Worm (Caenorhabditis elegans) whole organism, mixed stage, embryonic: Measurements from ENCODE around the gene aptf-4.

Experiments used
- M03D4.4 ChIP-seq: sonication (generic microtip); optimal IDR thresholded peaks from 2 replicates; lab custom pipeline; 2017; ENCODE audit warnings: mild to moderate bottlenecking, missing genetic modification characterization, missing compliant biosample characterization
- bed-3 ChIP-seq: fragments of 200-800 bp; sonication (Bioruptor generic); optimal IDR thresholded peaks from 3 replicates; lab custom pipeline; 2018; ENCODE audit warnings: mild to moderate bottlenecking, missing genetic modification characterization, moderate library complexity, missing compliant biosample characterization
- blmp-1 ChIP-seq: fragments of 150-350 bp; optimal IDR thresholded peaks from 2 replicates; lab custom pipeline; 2014; ENCODE audit warnings: missing biosample characterization, missing genetic modification characterization
- ceh-39 ChIP-seq: fragments of 150-350 bp; optimal IDR thresholded peaks from 2 replicates; lab custom pipeline; 2014; ENCODE audit warnings: missing biosample characterization, missing genetic modification characterization
- ceh-43 ChIP-seq: fragments of 200-800 bp; sonication (Bioruptor generic); optimal IDR thresholded peaks from 2 replicates; lab custom pipeline; 2018; ENCODE audit warnings: mild to moderate bottlenecking, missing genetic modification characterization, moderate library complexity, missing compliant biosample characterization
- ceh-83 ChIP-seq: fragments of 200-800 bp; sonication (Bioruptor generic); optimal IDR thresholded peaks from 2 replicates; lab custom pipeline; 2018; ENCODE audit warnings: mild to moderate bottlenecking, missing genetic modification characterization, missing compliant biosample characterization
- ces-1 ChIP-seq: fragments of 150-350 bp; optimal IDR thresholded peaks from 2 replicates; lab custom pipeline; 2014; ENCODE audit warnings: missing biosample characterization, missing genetic modification reagents, missing genetic modification characterization
- cnd-1 ChIP-seq: fragments of 200-800 bp; sonication (Bioruptor generic); optimal IDR thresholded peaks from 2 replicates; lab custom pipeline; 2018; ENCODE audit warnings: mild to moderate bottlenecking, missing genetic modification characterization, missing compliant biosample characterization
- drap-1 ChIP-seq: fragments of 200-800 bp; sonication (Bioruptor generic); optimal IDR thresholded peaks from 3 replicates; lab custom pipeline; 2018; ENCODE audit warnings: mild to moderate bottlenecking, missing genetic modification characterization, missing compliant biosample characterization
- elt-1 ChIP-seq: sonication (generic microtip); optimal IDR thresholded peaks from 2 replicates; lab custom pipeline; 2017; ENCODE audit warnings: missing genetic modification characterization, mild to moderate bottlenecking, missing compliant biosample characterization, antibody characterized with exemption, moderate library complexity, borderline replicate concordance; ENCODE audit not compliant: insufficient read depth
- elt-3 ChIP-seq: fragments of 150-350 bp; optimal IDR thresholded peaks from 2 replicates; lab custom pipeline; 2014; ENCODE audit warnings: missing biosample characterization, missing genetic modification characterization
- flh-1 ChIP-seq: fragments of 200-800 bp; sonication (Bioruptor generic); optimal IDR thresholded peaks from 2 replicates; lab custom pipeline; 2018; ENCODE audit warnings: mild to moderate bottlenecking, missing genetic modification characterization, moderate library complexity, missing compliant biosample characterization
- ham-2 ChIP-seq: fragments of 200-800 bp; sonication (Bioruptor generic); optimal IDR thresholded peaks from 2 replicates; lab custom pipeline; 2018; ENCODE audit warnings: mild to moderate bottlenecking, missing genetic modification characterization, missing compliant biosample characterization
- hlh-1 ChIP-seq: fragments of 150-350 bp; optimal IDR thresholded peaks from 2 replicates; lab custom pipeline; 2014; ENCODE audit warnings: missing biosample characterization, missing genetic modification reagents, missing genetic modification characterization
- lin-32 ChIP-seq: fragments of 200-800 bp; sonication (Bioruptor generic); optimal IDR thresholded peaks from 2 replicates; lab custom pipeline; 2018; ENCODE audit warnings: mild to moderate bottlenecking, missing genetic modification characterization, missing compliant biosample characterization
- lsy-2 ChIP-seq: fragments of 150-350 bp; optimal IDR thresholded peaks from 2 replicates; lab custom pipeline; 2014; ENCODE audit warnings: missing biosample characterization, missing genetic modification characterization
- mab-5 ChIP-seq: fragments of 150-350 bp; optimal IDR thresholded peaks from 2 replicates; lab custom pipeline; 2014; ENCODE audit warnings: missing biosample characterization, missing genetic modification characterization
- mls-2 ChIP-seq: sonication (generic microtip); optimal IDR thresholded peaks from 2 replicates; lab custom pipeline; 2016; ENCODE audit warnings: mild to moderate bottlenecking, missing genetic modification characterization, moderate library complexity, missing compliant biosample characterization
- nhr-12 ChIP-seq: fragments of 150-350 bp; optimal IDR thresholded peaks from 2 replicates; lab custom pipeline; 2014; ENCODE audit warnings: missing biosample characterization, missing genetic modification characterization
- nhr-2 ChIP-seq: fragments of 150-350 bp; optimal IDR thresholded peaks from 2 replicates; lab custom pipeline; 2014; ENCODE audit warnings: missing biosample characterization, missing genetic modification characterization
- nhr-28 ChIP-seq: fragments of 150-350 bp; optimal IDR thresholded peaks from 2 replicates; lab custom pipeline; 2014; ENCODE audit warnings: missing biosample characterization, missing genetic modification characterization
- nhr-76 ChIP-seq: sonication (generic microtip); optimal IDR thresholded peaks from 2 replicates; lab custom pipeline; 2017; ENCODE audit warnings: missing biosample characterization, missing genetic modification characterization
- pha-4 ChIP-seq: fragments of 150-350 bp; optimal IDR thresholded peaks from 2 replicates; lab custom pipeline; 2018; ENCODE audit warnings: missing biosample characterization, missing genetic modification reagents, missing genetic modification characterization
- sem-2 ChIP-seq: fragments of 200-800 bp; sonication (Bioruptor generic); optimal IDR thresholded peaks from 2 replicates; lab custom pipeline; 2018; ENCODE audit warnings: mild to moderate bottlenecking, missing genetic modification characterization, missing compliant biosample characterization
- snpc-4 ChIP-seq: fragments of 150-350 bp; optimal IDR thresholded peaks from 2 replicates; lab custom pipeline; 2014; ENCODE audit warnings: missing biosample characterization, missing genetic modification characterization
- sptf-1 ChIP-seq: sonication (generic microtip); optimal IDR thresholded peaks from 2 replicates; lab custom pipeline; 2017; ENCODE audit warnings: mild to moderate bottlenecking, missing genetic modification characterization, moderate library complexity, missing compliant biosample characterization
- tbx-8 ChIP-seq: fragments of 200-800 bp; sonication (Bioruptor generic); optimal IDR thresholded peaks from 2 replicates; lab custom pipeline; 2018; ENCODE audit warnings: mild to moderate bottlenecking, missing genetic modification characterization, moderate library complexity, missing compliant biosample characterization
- unc-120 ChIP-seq: sonication (generic microtip); optimal IDR thresholded peaks from 2 replicates; lab custom pipeline; 2017; ENCODE audit warnings: missing genetic modification characterization, missing compliant biosample characterization; ENCODE audit not compliant: poor library complexity, severe bottlenecking
- unc-39 ChIP-seq: fragments of 150-350 bp; optimal IDR thresholded peaks from 2 replicates; lab custom pipeline; 2014; ENCODE audit warnings: missing biosample characterization, missing genetic modification characterization
- unc-62 ChIP-seq: fragments of 150-350 bp; optimal IDR thresholded peaks from 2 replicates; lab custom pipeline; 2014; ENCODE audit warnings: missing biosample characterization, missing genetic modification reagents, missing genetic modification characterization
- zip-8 ChIP-seq: fragments of 150-350 bp; optimal IDR thresholded peaks from 2 replicates; lab custom pipeline; 2014; ENCODE audit warnings: missing biosample characterization, missing genetic modification characterization

aptf-4 gene

ce11 chrII:8621883-8622282, 31.1 kb downstream of the aptf-4 start, which contains the start of gene T22C8.3:
TSS of gene T22C8.3 (minus strand) at chrII:8621983.
- TF ChIP-seq pha-4 (tag; lab: Kevin White, UChicago) (no peak), mab-5 (no peak), zip-8 (tag; lab: Kevin White, UChicago) (no peak), elt-3 (no peak), drap-1 (GFP tag; lab: Kevin White, UChicago) (no peak)
- TF ChIP-seq, all 35 proteins: peak for 0

DNA sequence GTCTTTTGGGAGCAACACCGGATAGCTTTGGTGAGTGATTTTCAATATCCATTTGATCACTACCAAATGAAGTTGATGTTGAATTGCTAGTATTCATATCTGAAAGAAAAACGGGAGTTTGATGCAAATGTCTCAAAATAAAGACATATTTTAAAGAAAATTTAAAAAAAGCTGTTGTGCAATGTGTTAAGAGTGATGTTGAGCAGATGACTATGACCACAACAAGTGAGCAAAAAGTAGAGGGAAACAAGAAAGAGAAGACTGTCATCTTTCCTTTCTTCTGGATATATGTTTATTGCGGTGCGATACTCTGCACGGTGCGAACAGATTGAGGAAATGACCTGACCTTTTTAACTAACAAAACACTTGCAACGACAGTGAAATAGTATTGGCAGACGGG, 32.6 kb downstream of the aptf-4 start, which contains the start of gene T22C8.4:
T22C8.4 (minus strand) TSS at position 101 of the 400 bp plus-strand sequence.
- TF ChIP-seq unc-39 (tag; lab: Kevin White, UChicago) (no peak), nhr-12 (tag; lab: Kevin White, UChicago) (no peak)

DNA sequence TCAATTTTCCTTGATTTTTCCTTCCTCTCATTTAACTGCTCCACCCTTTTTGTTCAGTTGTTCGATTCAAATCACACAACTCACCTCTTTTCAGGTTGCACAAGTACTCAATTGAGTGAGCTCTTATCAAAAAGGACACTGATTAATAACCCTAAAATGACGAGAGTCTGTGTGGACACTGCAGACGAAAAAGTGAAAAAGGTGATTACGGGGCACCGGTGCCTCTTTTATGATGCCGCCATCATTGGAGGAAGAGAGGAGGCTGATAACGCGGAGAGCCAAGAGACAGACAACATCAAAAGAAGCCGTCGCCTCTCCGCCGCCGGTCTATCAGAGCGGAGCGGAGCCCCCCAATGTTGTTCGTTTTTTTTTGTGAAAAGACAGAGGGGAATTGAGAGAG, 34.4 kb downstream of the aptf-4 start, which contains the start of gene sptf-2:
sptf-2 (plus strand) TSS at position 297 of the 400 bp plus-strand sequence.
- TF ChIP-seq flh-1 (GFP tag; lab: Kevin White, UChicago) (no peak), ham-2 (GFP tag; lab: Kevin White, UChicago) (no peak), nhr-12 (tag; lab: Kevin White, UChicago) (no peak), bed-3 (GFP tag; lab: Kevin White, UChicago) (no peak), snpc-4 (tag; lab: Kevin White, UChicago) (no peak), ceh-39 (tag; lab: Kevin White, UChicago) (no peak), nhr-28 (tag; lab: Kevin White, UChicago) (no peak), M03D4.4 (tag; lab: Kevin White, UChicago) (no peak)

ce11 chrII:8626598-8626997, 35.8 kb downstream of the aptf-4 start:
- TF ChIP-seq ham-2 (GFP tag; lab: Kevin White, UChicago) (no peak), elt-3 (no peak), zip-8 (tag; lab: Kevin White, UChicago) (no peak), sptf-1 (no peak), mls-2 (tag; lab: Kevin White, UChicago) (no peak), elt-1 (tag; lab: Kevin White, UChicago) (no peak), unc-62 (GFP tag; lab: Kevin White, UChicago) (no peak), lin-32 (GFP tag; lab: Kevin White, UChicago) (no peak), ceh-83 (GFP tag; lab: Kevin White, UChicago) (no peak), drap-1 (GFP tag; lab: Kevin White, UChicago) (no peak), lsy-2 (tag; lab: Kevin White, UChicago) (no peak), mab-5 (no peak), blmp-1 (no peak), ceh-43 (GFP tag; lab: Kevin White, UChicago) (no peak), pha-4 (tag; lab: Kevin White, UChicago) (no peak), nhr-2 (tag; lab: Kevin White, UChicago) (no peak), ceh-39 (tag; lab: Kevin White, UChicago) (no peak), hlh-1 (tag; lab: Kevin White, UChicago) (no peak)

- TF ChIP-seq elt-3 (no peak), ceh-39 (tag; lab: Kevin White, UChicago) (no peak), unc-39 (tag; lab: Kevin White, UChicago) (no peak), zip-8 (tag; lab: Kevin White, UChicago) (no peak), nhr-2 (tag; lab: Kevin White, UChicago) (no peak), lin-32 (GFP tag; lab: Kevin White, UChicago) (no peak), nhr-12 (tag; lab: Kevin White, UChicago) (no peak)
Measured at ce11 chrII:8627907-8628306, 37.1 kb downstream of the aptf-4 start.

DNA sequence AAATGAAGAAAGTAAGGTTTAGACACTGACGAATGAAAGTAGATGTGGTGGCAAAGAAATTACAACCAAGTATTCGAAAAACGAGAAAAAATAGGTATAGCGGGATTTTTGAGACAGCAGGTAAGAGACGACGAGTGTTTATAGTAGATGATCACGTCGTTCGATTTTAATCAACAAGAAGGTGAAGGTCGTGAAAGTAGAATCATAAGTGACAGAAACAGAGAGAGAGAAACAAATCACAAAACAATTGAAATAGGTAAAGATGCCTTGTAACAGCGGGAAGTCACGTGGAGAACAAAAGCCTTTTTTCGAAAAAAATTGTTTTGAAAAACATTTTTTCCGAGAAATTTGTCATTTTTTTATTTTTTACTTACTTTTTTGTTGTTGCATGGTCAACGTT, 39.3 kb downstream of the aptf-4 start, which contains the start of gene T22C8.6:
T22C8.6 (minus strand) TSS at position 194 of the 400 bp plus-strand sequence.
- TF ChIP-seq ces-1 (GFP tag; lab: Kevin White, UChicago): no peak
- TF ChIP-seq ham-2 (GFP tag; lab: Kevin White, UChicago): no peak
- TF ChIP-seq ceh-43 (GFP tag; lab: Kevin White, UChicago): no peak
- TF ChIP-seq tbx-8 (GFP tag; lab: Kevin White, UChicago): no peak
- TF ChIP-seq mls-2 (tag; lab: Kevin White, UChicago): no peak
- no peak for TF ChIP-seq nhr-76 (tag; lab: Kevin White, UChicago)
- TF ChIP-seq elt-1 (tag; lab: Kevin White, UChicago): no peak
- no peak for TF ChIP-seq sptf-1
- TF ChIP-seq M03D4.4 (tag; lab: Kevin White, UChicago): no peak
- no peak for TF ChIP-seq unc-39 (tag; lab: Kevin White, UChicago)
- no peak for TF ChIP-seq sem-2
- no peak for TF ChIP-seq unc-120
- no peak for TF ChIP-seq bed-3 (GFP tag; lab: Kevin White, UChicago)
- no peak for TF ChIP-seq cnd-1 (tag; lab: Kevin White, UChicago)
- no peak for TF ChIP-seq nhr-2 (tag; lab: Kevin White, UChicago)
- no peak for TF ChIP-seq nhr-28 (tag; lab: Kevin White, UChicago)
- no peak for TF ChIP-seq lsy-2 (tag; lab: Kevin White, UChicago)
